Fruit fly (Drosophila melanogaster): Measurements from ENCODE around the gene CG2162.

- TF ChIP-seq nom (GFP tag; optimal IDR thresholded peaks at IDR 0.05) (no peak), CG12744 (GFP tag; optimal IDR thresholded peaks at IDR 0.05) (no peak), CG4730 (GFP tag; IDR thresholded peaks at IDR 0.05) (no peak), insv (GFP tag; optimal IDR thresholded peaks at IDR 0.05) (no peak)
Observed at dm6 chr3L:3074380-3074779, 39.4 kb downstream of the CG2162 start.
